2 fruit fly cellular contexts compared by ENCODE assay signal in genomic region chr3L:1569162-1569965, dm6.
TF ChIP-seq lines count a peak whose summit lies in the region.

Tmep (plus strand) TSS chr3L:1569181.

TF ChIP-seq in whole organism, embryonic, 481 proteins besides CTCF, POLR2A, EP300 and RAD21 (continued from another document and continues in another):
- TF ChIP-seq kni (GFP tag; optimal IDR thresholded peaks at IDR 0.05; lab: Kevin White, UChicago), result peak; percentile 42
- TF ChIP-seq btn (GFP tag; optimal IDR thresholded peaks at IDR 0.05; lab: Kevin White, UChicago), result no peak
- TF ChIP-seq ap (GFP tag; IDR thresholded peaks at IDR 0.05; lab: Robert Waterston, UW), result no peak
- no peak for TF ChIP-seq klu (GFP tag; IDR thresholded peaks at IDR 0.05; lab: Robert Waterston, UW)
- TF ChIP-seq Fer1 (GFP tag; optimal IDR thresholded peaks at IDR 0.05; lab: Kevin White, UChicago), result peak; percentile 17
- TF ChIP-seq D (optimal IDR thresholded peaks at IDR 0.05; lab: Kevin White, UChicago), result no peak
- no peak for TF ChIP-seq D (GFP tag; optimal IDR thresholded peaks at IDR 0.05; lab: Kevin White, UChicago)
- TF ChIP-seq CG16779 (GFP tag; IDR thresholded peaks at IDR 0.05; lab: Robert Waterston, UW), result no peak
- TF ChIP-seq chm (GFP tag; IDR thresholded peaks at IDR 0.05; lab: Robert Waterston, UW), result no peak; the same call in 1 of the 2 replicates
- no peak for TF ChIP-seq onecut (GFP tag; IDR thresholded peaks at IDR 0.05; lab: Robert Waterston, UW)
- no peak for TF ChIP-seq hb (GFP tag; IDR thresholded peaks at IDR 0.05; lab: Robert Waterston, UW; ENCODE audit: partially characterized antibody)
- TF ChIP-seq Tbp (GFP tag; optimal IDR thresholded peaks at IDR 0.05; lab: Kevin White, UChicago), result no peak
- no peak for TF ChIP-seq CG2116 (GFP tag; optimal IDR thresholded peaks at IDR 0.05; lab: Kevin White, UChicago)
- peak; percentile 76 for TF ChIP-seq cg (GFP tag; optimal IDR thresholded peaks at IDR 0.05; lab: Kevin White, UChicago)
- TF ChIP-seq Ssrp (tag; optimal IDR thresholded peaks at IDR 0.05; lab: Kevin White, UChicago), result no peak
- no peak for TF ChIP-seq Nf-YA (GFP tag; IDR thresholded peaks at IDR 0.05; lab: Robert Waterston, UW)
- no peak for TF ChIP-seq hkb (optimal IDR thresholded peaks at IDR 0.05; lab: Kevin White, UChicago)
- TF ChIP-seq hkb (GFP tag; IDR thresholded peaks at IDR 0.05; lab: Robert Waterston, UW), result no peak
- no peak for TF ChIP-seq zfh2 (GFP tag; optimal IDR thresholded peaks at IDR 0.05; lab: Kevin White, UChicago)
- no peak for TF ChIP-seq Ravus (GFP tag; IDR thresholded peaks at IDR 0.05; lab: Robert Waterston, UW)
- no peak for TF ChIP-seq tgo (GFP tag; IDR thresholded peaks at IDR 0.05; lab: Robert Waterston, UW)
- TF ChIP-seq Trl (optimal IDR thresholded peaks at IDR 0.05; lab: Kevin White, UChicago), result peak in 1 of 2 experiments; percentile 3
- no peak for TF ChIP-seq Trl (GFP tag; optimal IDR thresholded peaks at IDR 0.05; lab: Kevin White, UChicago)
- TF ChIP-seq CG18599 (GFP tag; optimal IDR thresholded peaks at IDR 0.05; lab: Kevin White, UChicago), result no peak
- TF ChIP-seq cato (GFP tag; optimal IDR thresholded peaks at IDR 0.05; lab: Kevin White, UChicago; ENCODE audit: borderline replicate concordance), result no peak
- no peak for TF ChIP-seq abd-A (tag; optimal IDR thresholded peaks at IDR 0.05; lab: Kevin White, UChicago)
- no peak for TF ChIP-seq gcm2 (GFP tag; optimal IDR thresholded peaks at IDR 0.05; lab: Kevin White, UChicago)
- no peak for TF ChIP-seq C15 (GFP tag; IDR thresholded peaks at IDR 0.05; lab: Robert Waterston, UW)
- no peak for TF ChIP-seq Usf (GFP tag; optimal IDR thresholded peaks at IDR 0.05; lab: Kevin White, UChicago)
- no peak for TF ChIP-seq mld (GFP tag; IDR thresholded peaks at IDR 0.05; lab: Robert Waterston, UW; ENCODE audit: partially characterized antibody)
- no peak for TF ChIP-seq Stat92E (GFP tag; optimal IDR thresholded peaks at IDR 0.05; lab: Kevin White, UChicago)
- TF ChIP-seq odd (GFP tag; optimal IDR thresholded peaks at IDR 0.05; lab: Kevin White, UChicago), result no peak
- TF ChIP-seq stwl (tag; optimal IDR thresholded peaks at IDR 0.05; lab: Kevin White, UChicago), result no peak
- no peak for TF ChIP-seq CG6683 (GFP tag; optimal IDR thresholded peaks at IDR 0.05; lab: Kevin White, UChicago)
- no peak for TF ChIP-seq CG15269 (tag; optimal IDR thresholded peaks at IDR 0.05; lab: Kevin White, UChicago)
- no peak for TF ChIP-seq crol (GFP tag; IDR thresholded peaks at IDR 0.05; lab: Robert Waterston, UW)
- TF ChIP-seq CG2202 (tag; optimal IDR thresholded peaks at IDR 0.05; lab: Kevin White, UChicago), result no peak
- no peak for TF ChIP-seq Adf1 (GFP tag; IDR thresholded peaks at IDR 0.05; lab: Robert Waterston, UW)
- peak; percentile 76 for TF ChIP-seq CG4617 (GFP tag; optimal IDR thresholded peaks at IDR 0.05; lab: Kevin White, UChicago; ENCODE audit: borderline replicate concordance)
- TF ChIP-seq bcd (GFP tag; optimal IDR thresholded peaks at IDR 0.05; lab: Kevin White, UChicago), result no peak
- no peak for TF ChIP-seq CG17802 (tag; optimal IDR thresholded peaks at IDR 0.05; lab: Kevin White, UChicago)
- no peak for TF ChIP-seq Six4 (GFP tag; optimal IDR thresholded peaks at IDR 0.05; lab: Kevin White, UChicago)
- TF ChIP-seq CG31224 (GFP tag; IDR thresholded peaks at IDR 0.05; lab: Robert Waterston, UW), result no peak
- no peak for TF ChIP-seq CG2199 (GFP tag; IDR thresholded peaks at IDR 0.05; lab: Robert Waterston, UW)
- no peak for TF ChIP-seq cad (GFP tag; optimal IDR thresholded peaks at IDR 0.05; lab: Kevin White, UChicago)
- TF ChIP-seq CG2678 (tag; optimal IDR thresholded peaks at IDR 0.05; lab: Kevin White, UChicago), result no peak
- TF ChIP-seq vnd (GFP tag; IDR thresholded peaks at IDR 0.05; lab: Robert Waterston, UW; ENCODE audit: partially characterized antibody), result no peak
- TF ChIP-seq CG8388 (GFP tag; optimal IDR thresholded peaks at IDR 0.05; lab: Kevin White, UChicago), result no peak
- TF ChIP-seq CG32532 (GFP tag; IDR thresholded peaks at IDR 0.05; lab: Robert Waterston, UW), result 0 out of 2 replicates have a peak, but pooled peaks have one; percentile 19
- peak; percentile 53 for TF ChIP-seq CG34376 (GFP tag; optimal IDR thresholded peaks at IDR 0.05; lab: Kevin White, UChicago)
- TF ChIP-seq Dbx (GFP tag; IDR thresholded peaks at IDR 0.05; lab: Robert Waterston, UW), result 0 out of 3 replicates have a peak, but pooled peaks have one; percentile 26
- TF ChIP-seq hbn (GFP tag; IDR thresholded peaks at IDR 0.05; lab: Robert Waterston, UW; ENCODE audit: partially characterized antibody), result no peak
- TF ChIP-seq CG9215 (GFP tag; IDR thresholded peaks at IDR 0.05; lab: Robert Waterston, UW), result no peak
- TF ChIP-seq CG14050 (GFP tag; IDR thresholded peaks at IDR 0.05; lab: Robert Waterston, UW), result no peak
- TF ChIP-seq gro (GFP tag; optimal IDR thresholded peaks at IDR 0.05; lab: Kevin White, UChicago), result no peak
- TF ChIP-seq BtbVII (GFP tag; optimal IDR thresholded peaks at IDR 0.05; lab: Kevin White, UChicago), result peak; percentile 14
- no peak for TF ChIP-seq CG17186 (GFP tag; optimal IDR thresholded peaks at IDR 0.05; lab: Kevin White, UChicago)
- TF ChIP-seq Dfd (GFP tag; optimal IDR thresholded peaks at IDR 0.05; lab: Kevin White, UChicago), result no peak
- no peak for TF ChIP-seq CG14860 (GFP tag; IDR thresholded peaks at IDR 0.05; lab: Robert Waterston, UW; ENCODE audit: partially characterized antibody)
- TF ChIP-seq chinmo (GFP tag; IDR thresholded peaks at IDR 0.05; lab: Robert Waterston, UW; ENCODE audit: partially characterized antibody), result peak; percentile 72; the same call in 2 of the 4 replicates
- no peak for TF ChIP-seq Dad (GFP tag; optimal IDR thresholded peaks at IDR 0.05; lab: Kevin White, UChicago)
- TF ChIP-seq dan (GFP tag; IDR thresholded peaks at IDR 0.05; lab: Robert Waterston, UW), result no peak
- no peak for TF ChIP-seq H15 (GFP tag; IDR thresholded peaks at IDR 0.05; lab: Robert Waterston, UW)
- no peak for TF ChIP-seq Hmx (GFP tag; optimal IDR thresholded peaks at IDR 0.05; lab: Kevin White, UChicago)
- no peak for TF ChIP-seq Fer3 (tag; optimal IDR thresholded peaks at IDR 0.05; lab: Kevin White, UChicago)
- TF ChIP-seq CG34422 (GFP tag; IDR thresholded peaks at IDR 0.05; lab: Robert Waterston, UW), result 0 out of 3 replicates have a peak, but pooled peaks have one; percentile 22
- no peak for TF ChIP-seq CG18619 (GFP tag; optimal IDR thresholded peaks at IDR 0.05; lab: Kevin White, UChicago)
- TF ChIP-seq HLHmδ (GFP tag; optimal IDR thresholded peaks at IDR 0.05; lab: Kevin White, UChicago), result peak; percentile 15

TF ChIP-seq in whole organism, prepupa, 60 proteins besides CTCF, POLR2A, EP300 and RAD21 (continued from another document):
- TF ChIP-seq CG10669 (GFP tag; optimal IDR thresholded peaks at IDR 0.05; lab: Kevin White, UChicago), result no peak
- TF ChIP-seq esn (GFP tag; optimal IDR thresholded peaks at IDR 0.05; lab: Kevin White, UChicago), result no peak
- no peak for TF ChIP-seq Eip75B (GFP tag; optimal IDR thresholded peaks at IDR 0.05; lab: Kevin White, UChicago)
- no peak for TF ChIP-seq CG34406 (GFP tag; optimal IDR thresholded peaks at IDR 0.05; lab: Kevin White, UChicago)
- no peak for TF ChIP-seq CG31627 (GFP tag; optimal IDR thresholded peaks at IDR 0.05; lab: Kevin White, UChicago)
- TF ChIP-seq topi (GFP tag; optimal IDR thresholded peaks at IDR 0.05; lab: Kevin White, UChicago), result peak; percentile 3
- TF ChIP-seq Sox102F (GFP tag; optimal IDR thresholded peaks at IDR 0.05; lab: Kevin White, UChicago), result peak; percentile 28
- no peak for TF ChIP-seq CG8319 (GFP tag; optimal IDR thresholded peaks at IDR 0.05; lab: Kevin White, UChicago)
- TF ChIP-seq CG6808 (GFP tag; optimal IDR thresholded peaks at IDR 0.05; lab: Kevin White, UChicago), result peak; percentile 9
- peak; percentile 98 for TF ChIP-seq svp (GFP tag; lab: Kevin White, UChicago)
- TF ChIP-seq Lpt (GFP tag; optimal IDR thresholded peaks at IDR 0.05; lab: Kevin White, UChicago), result no peak
TF ChIP-seq in whole organism, prepupa: peak in this region for 11.
